Fruit fly (Drosophila melanogaster) whole organism, pupa: ENCODE measurements around the gene beta4GalNAcTB.

ENCODE experiments used
- CG10348 ChIP-seq: fragments of 200-800 bp; sonication (Bioruptor generic); IDR thresholded peaks from 2 replicates; pipeline ENCODE4 v1.3.6; 2022; ENCODE audit warnings: missing biosample characterization, missing genetic modification characterization
- CG12605 ChIP-seq: fragments of 200-800 bp; sonication (Bioruptor generic); IDR thresholded peaks from 2 replicates; pipeline ENCODE4 v1.3.6; 2022; ENCODE audit warnings: missing biosample characterization, missing genetic modification characterization
- CG13204 ChIP-seq: fragments of 200-800 bp; sonication (Bioruptor generic); optimal IDR thresholded peaks from 2 replicates; lab custom pipeline; 2018; ENCODE audit warnings: missing biosample characterization, mild to moderate bottlenecking, missing genetic modification characterization, moderate library complexity
- CG14655 ChIP-seq: fragments of 200-800 bp; sonication (Bioruptor generic); optimal IDR thresholded peaks from 3 replicates; lab custom pipeline; 2017; ENCODE audit warnings: mild to moderate bottlenecking, missing biosample characterization, missing genetic modification reagents, missing genetic modification characterization
- CG15710 ChIP-seq: fragments of 200-800 bp; sonication (Bioruptor generic); optimal IDR thresholded peaks from 2 replicates; lab custom pipeline; 2018; ENCODE audit warnings: missing biosample characterization, mild to moderate bottlenecking, missing genetic modification characterization, moderate library complexity
- CG17806 ChIP-seq: fragments of 200-800 bp; sonication (Bioruptor generic); optimal IDR thresholded peaks from 2 replicates; lab custom pipeline; 2018; ENCODE audit warnings: missing biosample characterization, mild to moderate bottlenecking, missing genetic modification characterization, moderate library complexity
- CG32121 ChIP-seq: fragments of 200-800 bp; sonication (Bioruptor generic); IDR thresholded peaks from 2 replicates; pipeline ENCODE4 v1.3.6; 2022; ENCODE audit warnings: missing biosample characterization, missing genetic modification characterization
- CG34367 ChIP-seq: fragments of 200-800 bp; sonication (Bioruptor generic); optimal IDR thresholded peaks from 2 replicates; lab custom pipeline; 2018; ENCODE audit warnings: missing biosample characterization, mild to moderate bottlenecking, missing genetic modification characterization
- CG4496 ChIP-seq: fragments of 200-800 bp; sonication (Bioruptor generic); IDR thresholded peaks from 3 replicates; pipeline ENCODE4 v1.3.6; 2022; ENCODE audit warnings: missing biosample characterization, missing genetic modification characterization
- CG8159 ChIP-seq: fragments of 200-800 bp; sonication (Bioruptor generic); optimal IDR thresholded peaks from 3 replicates; lab custom pipeline; 2018; ENCODE audit warnings: missing biosample characterization, mild to moderate bottlenecking, missing genetic modification characterization, moderate library complexity
- CG8301 ChIP-seq: fragments of 200-800 bp; sonication (Bioruptor generic); optimal IDR thresholded peaks from 2 replicates; lab custom pipeline; 2018; ENCODE audit warnings: missing biosample characterization, mild to moderate bottlenecking, missing genetic modification characterization
- CG9948 ChIP-seq: fragments of 200-800 bp; sonication (Bioruptor generic); optimal IDR thresholded peaks from 2 replicates; lab custom pipeline; 2018; ENCODE audit warnings: missing biosample characterization, mild to moderate bottlenecking, missing genetic modification characterization, moderate library complexity
- D1 ChIP-seq: fragments of 200-800 bp; sonication (Bioruptor generic); optimal IDR thresholded peaks from 2 replicates; lab custom pipeline; 2018; ENCODE audit warnings: missing biosample characterization, mild to moderate bottlenecking, missing genetic modification characterization, moderate library complexity
- EcR ChIP-seq: fragments of 200-800 bp; sonication (Bioruptor generic); optimal IDR thresholded peaks from 3 replicates; lab custom pipeline; 2019; ENCODE audit warnings: missing biosample characterization, missing genetic modification characterization, mild to moderate bottlenecking, moderate library complexity, missing genetic modification reagents
- Ets98B ChIP-seq: fragments of 200-800 bp; sonication (Bioruptor generic); IDR thresholded peaks from 2 replicates; pipeline ENCODE4 v1.3.6; 2022; ENCODE audit warnings: missing biosample characterization, missing genetic modification characterization
- Pif1A ChIP-seq: fragments of 200-800 bp; sonication (Bioruptor generic); optimal IDR thresholded peaks from 3 replicates; lab custom pipeline; 2016; ENCODE audit warnings: missing biosample characterization, missing genetic modification characterization
- Pif1B ChIP-seq: fragments of 200-800 bp; sonication (Bioruptor generic); optimal IDR thresholded peaks from 3 replicates; lab custom pipeline; 2016; ENCODE audit warnings: missing biosample characterization, missing genetic modification characterization
- Snoo ChIP-seq: fragments of 200-800 bp; sonication (Bioruptor generic); optimal IDR thresholded peaks from 3 replicates; lab custom pipeline; 2017; ENCODE audit warnings: missing biosample characterization, mild to moderate bottlenecking, missing genetic modification characterization, inconsistent platforms
- fd96Ca ChIP-seq: fragments of 200-800 bp; sonication (Bioruptor generic); IDR thresholded peaks from 3 replicates; pipeline ENCODE4 v1.3.6; 2022; ENCODE audit warnings: missing biosample characterization, missing genetic modification characterization
- gl ChIP-seq: fragments of 200-800 bp; sonication (Bioruptor generic); optimal IDR thresholded peaks from 2 replicates; lab custom pipeline; 2018; ENCODE audit warnings: missing biosample characterization, mild to moderate bottlenecking, missing genetic modification characterization
- rn ChIP-seq: fragments of 200-800 bp; sonication (Bioruptor generic); IDR thresholded peaks from 2 replicates; pipeline ENCODE4 v1.3.6; 2022; ENCODE audit warnings: missing biosample characterization, missing genetic modification characterization

Gene beta4GalNAcTB

dm6 chr3R:29054047-29054446 is 20.2 kb upstream of the beta4GalNAcTB start, which contains the start of gene CG11843:
Gene CG11843 (plus strand): TSS chr3R:29054347.
- TF ChIP-seq CG4496 = no peak
- no peak for TF ChIP-seq CG17806 (tag; lab: Kevin White, UChicago)
- TF ChIP-seq CG34367 = no peak
- TF ChIP-seq Pif1B (GFP tag; lab: Kevin White, UChicago) = no peak
- no peak for TF ChIP-seq EcR
- TF ChIP-seq CG8301 = no peak
- no peak for TF ChIP-seq Pif1A (GFP tag; lab: Kevin White, UChicago)
- no peak for TF ChIP-seq CG14655 (GFP tag; lab: Kevin White, UChicago)
- no peak for TF ChIP-seq gl (tag; lab: Kevin White, UChicago)
- TF ChIP-seq CG15710 (tag; lab: Kevin White, UChicago) = no peak
- no peak for TF ChIP-seq D1 (tag; lab: Kevin White, UChicago)
- TF ChIP-seq CG9948 (tag; lab: Kevin White, UChicago) = no peak
- no peak for TF ChIP-seq CG12605 (GFP tag; lab: Robert Waterston, UW)
- no peak for TF ChIP-seq Ets98B
- no peak for TF ChIP-seq CG32121
- TF ChIP-seq Snoo (tag; lab: Kevin White, UChicago) = no peak
- TF ChIP-seq rn (GFP tag; lab: Robert Waterston, UW) = no peak
- TF ChIP-seq fd96Ca (GFP tag; lab: Robert Waterston, UW) = no peak
- no peak for TF ChIP-seq CG10348 (GFP tag; lab: Robert Waterston, UW)

- TF ChIP-seq CG34367 (no peak), CG10348 (GFP tag; lab: Robert Waterston, UW) (no peak), D1 (tag; lab: Kevin White, UChicago) (no peak), Pif1B (GFP tag; lab: Kevin White, UChicago) (no peak), CG8159 (tag; lab: Kevin White, UChicago) (no peak), CG4496 (no peak), EcR (no peak)
These were observed 18.6 kb upstream of the beta4GalNAcTB start, which contains the start of gene CG11842 for dm6 chr3R:29052380-29052779. Gene CG11842 (plus strand): TSS chr3R:29052680.

dm6 chr3R:29050756-29051155 is 16.9 kb upstream of the beta4GalNAcTB start, which contains the start of gene CG11841:
Gene CG11841 (plus strand): TSS chr3R:29051056.
- TF ChIP-seq CG14655 (GFP tag; lab: Kevin White, UChicago) = no peak
- no peak for TF ChIP-seq Snoo (tag; lab: Kevin White, UChicago)
- TF ChIP-seq Pif1A (GFP tag; lab: Kevin White, UChicago) = no peak
- TF ChIP-seq CG8159 (tag; lab: Kevin White, UChicago) = no peak
- TF ChIP-seq gl (tag; lab: Kevin White, UChicago) = no peak
- no peak for TF ChIP-seq CG15710 (tag; lab: Kevin White, UChicago)
- TF ChIP-seq Pif1B (GFP tag; lab: Kevin White, UChicago) = no peak

- no peak for TF ChIP-seq CG12605 (GFP tag; lab: Robert Waterston, UW)
- no peak for TF ChIP-seq CG15710 (tag; lab: Kevin White, UChicago)
These were observed 15.4 kb upstream of the beta4GalNAcTB start, which contains the start of gene CG11837 for dm6 chr3R:29049055-29049722. Gene CG11837 (plus strand): TSS chr3R:29049493.

dm6 chr3R:29040526-29041195 is 6.9 kb upstream of the beta4GalNAcTB start:
- no peak for TF ChIP-seq Pif1B (GFP tag; lab: Kevin White, UChicago)
- TF ChIP-seq CG9948 (tag; lab: Kevin White, UChicago) = no peak
- peak; percentile 44 for TF ChIP-seq CG17806 (tag; lab: Kevin White, UChicago)
- no peak for TF ChIP-seq Snoo (tag; lab: Kevin White, UChicago)
- no peak for TF ChIP-seq CG8159 (tag; lab: Kevin White, UChicago)
- TF ChIP-seq EcR = peak; percentile 70
- no peak for TF ChIP-seq CG10348 (GFP tag; lab: Robert Waterston, UW)
- no peak for TF ChIP-seq CG8301
- peak; percentile 44; the same call in 1 of the 2 replicates for TF ChIP-seq CG32121
- no peak; the same call in 2 of the 3 replicates for TF ChIP-seq CG4496
- no peak for TF ChIP-seq gl (tag; lab: Kevin White, UChicago)
- TF ChIP-seq fd96Ca (GFP tag; lab: Robert Waterston, UW) = 0 out of 3 replicates have a peak, but pooled peaks have one; percentile 37
- TF ChIP-seq CG12605 (GFP tag; lab: Robert Waterston, UW) = peak; percentile 47; the same call in 1 of the 2 replicates
- TF ChIP-seq CG14655 (GFP tag; lab: Kevin White, UChicago) = no peak
- no peak for TF ChIP-seq CG34367
- TF ChIP-seq Pif1A (GFP tag; lab: Kevin White, UChicago) = no peak
- TF ChIP-seq rn (GFP tag; lab: Robert Waterston, UW) = no peak
- no peak for TF ChIP-seq D1 (tag; lab: Kevin White, UChicago)
- no peak for TF ChIP-seq CG13204 (GFP tag; lab: Kevin White, UChicago)
- TF ChIP-seq Ets98B = peak; percentile 44
- peak; percentile 57 for TF ChIP-seq CG15710 (tag; lab: Kevin White, UChicago)
